Worm (Caenorhabditis elegans): Measurements from ENCODE around the gene haao-1.

ce11 chrV:9489411-9489810 lies 15.3 kb upstream of the haao-1 start, which contains the start of gene K06A4.10:
- TF ChIP-seq nhr-19 (GFP tag; conservative IDR thresholded peaks at IDR 0.05), result no peak
- no peak for TF ChIP-seq efl-1 (optimal IDR thresholded peaks at IDR 0.05)
- no peak for TF ChIP-seq efl-1 (GFP tag; optimal IDR thresholded peaks at IDR 0.05 in 1 of 2)
- no peak for TF ChIP-seq unc-86 (tag; optimal IDR thresholded peaks at IDR 0.05)
- no peak for TF ChIP-seq fkh-10 (GFP tag; optimal IDR thresholded peaks at IDR 0.05)
- no peak for TF ChIP-seq mep-1 (tag; optimal IDR thresholded peaks at IDR 0.05)
- no peak for TF ChIP-seq nhr-237 (tag; optimal IDR thresholded peaks at IDR 0.05)
- no peak for TF ChIP-seq ceh-82 (tag; optimal IDR thresholded peaks at IDR 0.05)
- no peak for TF ChIP-seq mdl-1 (tag; optimal IDR thresholded peaks at IDR 0.05)

All from whole organism, L1 larva.